Fruit fly (Drosophila melanogaster) whole organism, adult: ENCODE results near the gene kek6.
A peak's percentile ranks its signal among the peaks of the same experiment; 100 is the strongest.

Experiments used
- CG11617 ChIP-seq: fragments of 200-800 bp; sonication (Bioruptor generic); optimal IDR thresholded peaks from 2 replicates; lab custom pipeline; 2017; ENCODE audit warnings: mild to moderate bottlenecking, missing biosample characterization, missing genetic modification reagents, missing genetic modification characterization
- CG1620 ChIP-seq: fragments of 200-800 bp; sonication (Bioruptor generic); optimal IDR thresholded peaks from 2 replicates; lab custom pipeline; 2016; ENCODE audit warnings: missing biosample characterization, missing genetic modification characterization
- CG33017 ChIP-seq: fragments of 200-800 bp; sonication (Bioruptor generic); optimal IDR thresholded peaks from 2 replicates; lab custom pipeline; 2018; ENCODE audit warnings: missing biosample characterization, mild to moderate bottlenecking, missing genetic modification characterization, moderate library complexity
- CG5204 ChIP-seq: fragments of 200-800 bp; sonication (Bioruptor generic); optimal IDR thresholded peaks from 2 replicates; lab custom pipeline; 2016; ENCODE audit warnings: missing biosample characterization, missing genetic modification characterization
- CG7045 ChIP-seq: fragments of 200-800 bp; sonication (Bioruptor generic); optimal IDR thresholded peaks from 2 replicates; lab custom pipeline; 2017; ENCODE audit warnings: missing biosample characterization, mild to moderate bottlenecking, missing genetic modification characterization
- Clk ChIP-seq: fragments of 200-800 bp; sonication (Bioruptor generic); optimal IDR thresholded peaks from 2 replicates; lab custom pipeline; 2017; ENCODE audit warnings: missing biosample characterization, missing genetic modification characterization
- Hr96 ChIP-seq: fragments of 200-800 bp; sonication (Bioruptor generic); optimal IDR thresholded peaks from 2 replicates; lab custom pipeline; 2016; ENCODE audit warnings: missing biosample characterization, missing genetic modification characterization
- Mnt ChIP-seq: fragments of 200-800 bp; sonication (Bioruptor generic); optimal IDR thresholded peaks from 2 replicates; lab custom pipeline; 2016; ENCODE audit warnings: missing biosample characterization, mild to moderate bottlenecking, missing genetic modification characterization
- bab1 ChIP-seq: fragments of 200-800 bp; sonication (Bioruptor generic); optimal IDR thresholded peaks from 3 replicates; lab custom pipeline; 2019; ENCODE audit warnings: missing biosample characterization, mild to moderate bottlenecking, missing genetic modification characterization, moderate library complexity
- cic ChIP-seq: fragments of 200-800 bp; sonication (Bioruptor generic); optimal IDR thresholded peaks from 2 replicates; lab custom pipeline; 2017; ENCODE audit warnings: missing biosample characterization, mild to moderate bottlenecking, missing genetic modification characterization, moderate library complexity
- cnc ChIP-seq, 2 experiments: fragments of >200 bp; optimal IDR thresholded peaks; 2 replicates each; lab custom pipeline; 2017
- ovo ChIP-seq: fragments of 200-800 bp; sonication (Bioruptor generic); optimal IDR thresholded peaks from 2 replicates; lab custom pipeline; 2016; ENCODE audit warnings: missing biosample characterization, missing genetic modification characterization
- pad ChIP-seq: fragments of 200-800 bp; sonication (Bioruptor generic); optimal IDR thresholded peaks from 3 replicates; lab custom pipeline; 2017; ENCODE audit warnings: missing biosample characterization, missing genetic modification characterization, mild to moderate bottlenecking, moderate library complexity, missing genetic modification reagents
- toe ChIP-seq: fragments of 200-800 bp; sonication (Bioruptor generic); optimal IDR thresholded peaks from 2 replicates; lab custom pipeline; 2016; ENCODE audit warnings: missing biosample characterization, missing genetic modification characterization

DNA sequence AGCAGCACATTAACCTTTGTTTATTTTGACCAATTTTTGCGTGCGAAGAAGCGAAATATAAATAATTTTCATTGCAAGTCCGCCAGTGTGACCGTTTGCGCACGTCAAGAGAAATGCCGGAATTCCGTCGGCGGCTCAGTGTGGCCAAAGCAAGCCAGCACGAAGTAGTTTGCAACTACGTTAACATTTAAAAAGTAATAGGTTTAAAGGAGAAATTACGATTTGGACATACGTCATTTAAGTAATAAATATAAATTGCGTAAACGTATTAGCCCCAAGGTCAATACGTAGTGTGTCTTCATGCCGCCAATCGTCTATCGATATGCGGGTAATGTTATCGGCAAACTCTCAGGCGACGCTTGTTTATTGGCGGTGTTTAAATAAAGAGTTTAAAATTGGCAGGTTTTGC is 41.3 kb upstream of the kek6 start, which contains the start of the genes pygo and rod:
- TF ChIP-seq Hr96 (GFP tag; lab: Kevin White, UChicago) (no peak), CG5204 (GFP tag; lab: Kevin White, UChicago) (no peak), cic (GFP tag; lab: Kevin White, UChicago) (no peak), CG1620 (GFP tag; lab: Kevin White, UChicago) (no peak), bab1 (peak; percentile 42), pad (no peak), CG11617 (no peak), cnc (optimal IDR thresholded peaks at IDR 0.05; lab: Kevin White, UChicago) (no peak), CG7045 (GFP tag; lab: Kevin White, UChicago) (no peak), ovo (GFP tag; lab: Kevin White, UChicago) (no peak), toe (GFP tag; lab: Kevin White, UChicago) (no peak), Clk (GFP tag; lab: Kevin White, UChicago) (no peak), Mnt (GFP tag; lab: Kevin White, UChicago) (no peak), CG33017 (no peak)
